Fruit fly (Drosophila melanogaster) whole organism: ENCODE data around the gene PGRP-LD.

Experiments used
- CG8478 ChIP-seq: fragments of >200 bp; optimal IDR thresholded peaks from 2 replicates; lab custom pipeline; 2018; ENCODE audit warnings: inconsistent platforms
- Dll ChIP-seq: fragments of >200 bp; optimal IDR thresholded peaks from 2 replicates; lab custom pipeline; 2017
- EcR ChIP-seq, 2 experiments: fragments of >200 bp; optimal IDR thresholded peaks; 2 replicates each; lab custom pipeline; 2017; ENCODE audit warnings: missing biosample characterization in 2 of 2, missing genetic modification characterization in 2 of 2, missing genetic modification reagents in 2 of 2
- pan ChIP-seq: fragments of >200 bp; optimal IDR thresholded peaks from 2 replicates; lab custom pipeline; 2017
- psq ChIP-seq: fragments of >200 bp; optimal IDR thresholded peaks from 2 replicates; lab custom pipeline; 2017
- usp ChIP-seq: fragments of >200 bp; optimal IDR thresholded peaks from 2 replicates; lab custom pipeline; 2017; ENCODE audit warnings: missing biosample characterization, missing genetic modification characterization, mixed read lengths

- TF ChIP-seq Dll (lab: Kevin White, UChicago) (no peak), EcR (GFP tag; optimal IDR thresholded peaks at IDR 0.05; lab: Kevin White, UChicago) (no peak), pan (lab: Kevin White, UChicago) (no peak), CG8478 (lab: Kevin White, UChicago) (no peak), psq (lab: Kevin White, UChicago) (no peak), usp (GFP tag; lab: Kevin White, UChicago) (no peak)
Measured at dm6 chr3L:5786604-5787003, 6.8 kb downstream of the PGRP-LD start, which contains the start of gene Cralbp.
